Fruit fly (Drosophila melanogaster) whole organism, embryonic: ENCODE data around the gene CG3149.

ENCODE experiments used
- Blimp-1 ChIP-seq: fragments of 200-800 bp; sonication (Bioruptor generic); optimal IDR thresholded peaks from 3 replicates; lab custom pipeline; 2018; ENCODE audit warnings: missing biosample characterization, missing genetic modification characterization, mild to moderate bottlenecking, moderate library complexity, missing genetic modification reagents
- BtbVII ChIP-seq: fragments of 200-800 bp; sonication (Bioruptor generic); optimal IDR thresholded peaks from 3 replicates; lab custom pipeline; 2017; ENCODE audit warnings: missing biosample characterization, mild to moderate bottlenecking, missing genetic modification characterization
- C15 ChIP-seq: fragments of 200-800 bp; sonication (Bioruptor generic); IDR thresholded peaks from 3 replicates; pipeline ENCODE4 v1.3.6; 2022; ENCODE audit warnings: missing biosample characterization, missing genetic modification characterization
- CG1024 ChIP-seq: fragments of 200-800 bp; sonication (Bioruptor generic); IDR thresholded peaks from 2 replicates; pipeline ENCODE4 v1.3.6; 2022; ENCODE audit warnings: missing biosample characterization, missing genetic modification characterization
- CG10366 ChIP-seq: fragments of 200-800 bp; sonication (Bioruptor generic); IDR thresholded peaks from 2 replicates; pipeline ENCODE4 v1.3.6; 2022; ENCODE audit warnings: missing biosample characterization, missing genetic modification characterization
- CG10654 ChIP-seq: fragments of 200-800 bp; sonication (Bioruptor generic); optimal IDR thresholded peaks from 2 replicates; lab custom pipeline; 2016; ENCODE audit warnings: missing biosample characterization, missing genetic modification characterization
- CG10959 ChIP-seq: fragments of 200-800 bp; sonication (Bioruptor generic); IDR thresholded peaks from 2 replicates; pipeline ENCODE4 v1.3.6; 2022; ENCODE audit warnings: missing biosample characterization, missing genetic modification characterization
- CG11398 ChIP-seq: fragments of 200-800 bp; sonication (Bioruptor generic); optimal IDR thresholded peaks from 2 replicates; lab custom pipeline; 2016; ENCODE audit warnings: missing biosample characterization, missing genetic modification characterization
- CG11695 ChIP-seq: fragments of 200-800 bp; sonication (Bioruptor generic); IDR thresholded peaks from 3 replicates; pipeline ENCODE4 v1.3.6; 2022; ENCODE audit warnings: missing biosample characterization, missing genetic modification characterization
- CG13123 ChIP-seq: fragments of 200-800 bp; sonication (Bioruptor generic); optimal IDR thresholded peaks from 2 replicates; lab custom pipeline; 2016; ENCODE audit warnings: missing biosample characterization, missing genetic modification characterization
- CG14667 ChIP-seq: fragments of 200-800 bp; sonication (Bioruptor generic); IDR thresholded peaks from 2 replicates; pipeline ENCODE4 v1.3.6; 2022; ENCODE audit warnings: missing biosample characterization, missing genetic modification characterization
- CG14965 ChIP-seq: fragments of 200-800 bp; sonication (Bioruptor generic); optimal IDR thresholded peaks from 2 replicates; lab custom pipeline; 2016; ENCODE audit warnings: missing biosample characterization, missing genetic modification characterization, borderline replicate concordance
- CG1529 ChIP-seq: fragments of 200-800 bp; sonication (Bioruptor generic); optimal IDR thresholded peaks from 3 replicates; lab custom pipeline; 2018; ENCODE audit warnings: missing biosample characterization, missing genetic modification characterization
- CG15514 ChIP-seq: fragments of 200-800 bp; sonication (Bioruptor generic); optimal IDR thresholded peaks from 3 replicates; lab custom pipeline; 2017; ENCODE audit warnings: missing biosample characterization, missing genetic modification characterization, mild to moderate bottlenecking, moderate library complexity, missing genetic modification reagents
- CG15696 ChIP-seq: fragments of 200-800 bp; sonication (Bioruptor generic); optimal IDR thresholded peaks from 2 replicates; lab custom pipeline; 2019; ENCODE audit warnings: missing biosample characterization, mild to moderate bottlenecking, missing genetic modification characterization, moderate library complexity
- CG17186 ChIP-seq: fragments of 200-800 bp; sonication (Bioruptor generic); optimal IDR thresholded peaks from 3 replicates; lab custom pipeline; 2017; ENCODE audit warnings: missing biosample characterization, missing genetic modification reagents, missing genetic modification characterization
- CG2120 ChIP-seq: fragments of 200-800 bp; sonication (Bioruptor generic); optimal IDR thresholded peaks from 3 replicates; lab custom pipeline; 2016; ENCODE audit warnings: missing biosample characterization, missing genetic modification characterization
- CG2129 ChIP-seq: fragments of 200-800 bp; sonication (Bioruptor generic); IDR thresholded peaks from 2 replicates; pipeline ENCODE4 v1.3.6; 2022; ENCODE audit warnings: missing biosample characterization, missing genetic modification characterization; ENCODE audit not compliant: partially characterized antibody
- CG31224 ChIP-seq: fragments of 200-800 bp; sonication (Bioruptor generic); IDR thresholded peaks from 2 replicates; pipeline ENCODE4 v1.3.6; 2022; ENCODE audit warnings: missing biosample characterization, missing genetic modification characterization
- CG3995 ChIP-seq: fragments of 200-800 bp; sonication (Bioruptor generic); optimal IDR thresholded peaks from 3 replicates; lab custom pipeline; 2016; ENCODE audit warnings: missing biosample characterization, missing genetic modification characterization
- CG4282 ChIP-seq: fragments of 200-800 bp; sonication (Bioruptor generic); optimal IDR thresholded peaks from 2 replicates; lab custom pipeline; 2016; ENCODE audit warnings: missing biosample characterization, missing genetic modification characterization
- CG6689 ChIP-seq: fragments of 200-800 bp; sonication (Bioruptor generic); IDR thresholded peaks from 2 replicates; pipeline ENCODE4 v1.3.6; 2022; ENCODE audit warnings: missing biosample characterization, missing genetic modification characterization
- CG7839 ChIP-seq: fragments of 200-800 bp; sonication (Bioruptor generic); optimal IDR thresholded peaks from 3 replicates; lab custom pipeline; 2018; ENCODE audit warnings: missing biosample characterization, mild to moderate bottlenecking, missing genetic modification characterization, moderate library complexity
- Dref ChIP-seq: fragments of 200-800 bp; sonication (Bioruptor generic); IDR thresholded peaks from 2 replicates; pipeline ENCODE4 v1.3.6; 2022; ENCODE audit warnings: missing biosample characterization, missing genetic modification characterization
- E2f1 ChIP-seq: fragments of 200-800 bp; sonication (Bioruptor generic); IDR thresholded peaks from 2 replicates; pipeline ENCODE4 v1.3.6; 2022; ENCODE audit warnings: missing biosample characterization, missing genetic modification characterization
- E2f2 ChIP-seq: fragments of 200-800 bp; sonication (Bioruptor generic); IDR thresholded peaks from 2 replicates; pipeline ENCODE4 v1.3.6; 2022; ENCODE audit warnings: missing biosample characterization, missing genetic modification characterization
- Elba2 ChIP-seq: fragments of 200-800 bp; sonication (Bioruptor generic); optimal IDR thresholded peaks from 3 replicates; lab custom pipeline; 2016; ENCODE audit warnings: missing biosample characterization, missing genetic modification characterization
- Hand ChIP-seq: fragments of 200-800 bp; sonication (Bioruptor generic); optimal IDR thresholded peaks from 2 replicates; lab custom pipeline; 2017; ENCODE audit warnings: mild to moderate bottlenecking, missing biosample characterization, missing genetic modification reagents, missing genetic modification characterization
- Hr78 ChIP-seq, 2 experiments: fragments of 200-800 bp in 1 of 2; fragments of >200 bp in 1 of 2; sonication (Bioruptor generic) in 1 of 2; optimal IDR thresholded peaks; 2 replicates each; lab custom pipeline; 2017 to 2019; ENCODE audit warnings: missing biosample characterization in 2 of 2, missing genetic modification characterization in 2 of 2, mild to moderate bottlenecking in 1 of 2, moderate library complexity in 1 of 2
- Lpt ChIP-seq: fragments of >200 bp; optimal IDR thresholded peaks from 2 replicates; lab custom pipeline; 2018; ENCODE audit warnings: missing biosample characterization, missing genetic modification characterization
- Nf-YB ChIP-seq: fragments of 200-800 bp; sonication (Bioruptor generic); optimal IDR thresholded peaks from 3 replicates; lab custom pipeline; 2019; ENCODE audit warnings: missing biosample characterization, mild to moderate bottlenecking, missing genetic modification characterization, moderate library complexity
- ac ChIP-seq: fragments of 200-800 bp; sonication (Bioruptor generic); optimal IDR thresholded peaks from 3 replicates; lab custom pipeline; 2017; ENCODE audit warnings: missing biosample characterization, mild to moderate bottlenecking, missing genetic modification characterization
- ash1 ChIP-seq: fragments of 200-800 bp; sonication (Bioruptor generic); optimal IDR thresholded peaks from 2 replicates; lab custom pipeline; 2018; ENCODE audit warnings: missing biosample characterization, mild to moderate bottlenecking, missing genetic modification characterization
- ems ChIP-seq: fragments of 200-800 bp; sonication (Bioruptor generic); optimal IDR thresholded peaks from 3 replicates; lab custom pipeline; 2016; ENCODE audit warnings: missing biosample characterization, missing genetic modification characterization
- gce ChIP-seq: fragments of 200-800 bp; sonication (Bioruptor generic); IDR thresholded peaks from 3 replicates; pipeline ENCODE4 v1.3.6; 2022; ENCODE audit warnings: missing biosample characterization, missing genetic modification characterization
- grau ChIP-seq: fragments of 200-800 bp; optimal IDR thresholded peaks from 3 replicates; lab custom pipeline; 2019; ENCODE audit warnings: missing biosample characterization, mild to moderate bottlenecking, missing genetic modification characterization, moderate library complexity
- jumu ChIP-seq: fragments of 200-800 bp; sonication (Bioruptor generic); optimal IDR thresholded peaks from 3 replicates; lab custom pipeline; 2016; ENCODE audit warnings: missing biosample characterization, missing genetic modification characterization
- kay ChIP-seq: fragments of 200-800 bp; sonication (Bioruptor generic); optimal IDR thresholded peaks from 2 replicates; lab custom pipeline; 2016; ENCODE audit warnings: missing biosample characterization, missing genetic modification characterization
- klu ChIP-seq: fragments of 200-800 bp; sonication (Bioruptor generic); IDR thresholded peaks from 2 replicates; pipeline ENCODE4 v1.3.6; 2022; ENCODE audit warnings: missing biosample characterization, missing genetic modification characterization
- kni ChIP-seq: fragments of 200-800 bp; sonication (Bioruptor generic); optimal IDR thresholded peaks from 3 replicates; lab custom pipeline; 2017; ENCODE audit warnings: mild to moderate bottlenecking, missing biosample characterization, missing genetic modification reagents, missing genetic modification characterization
- nerfin-1 ChIP-seq: fragments of 200-800 bp; sonication (Bioruptor generic); optimal IDR thresholded peaks from 3 replicates; lab custom pipeline; 2019; ENCODE audit warnings: missing biosample characterization, mild to moderate bottlenecking, missing genetic modification characterization, moderate library complexity
- pan ChIP-seq, 4 experiments: fragments of >200 bp in 3 of 4; fragments of 200-800 bp in 1 of 4; sonication (Bioruptor generic) in 1 of 4; optimal IDR thresholded peaks in 3 of 4; IDR thresholded peaks in 1 of 4; 2 replicates each; pipeline versions ENCODE4 v1.3.6 to Lab custom; 2017 to 2022; ENCODE audit warnings: missing biosample characterization in 2 of 4, missing genetic modification characterization in 2 of 4, mixed read lengths in 1 of 4
- pfk ChIP-seq: fragments of 200-800 bp; sonication (Bioruptor generic); optimal IDR thresholded peaks from 2 replicates; lab custom pipeline; 2018; ENCODE audit warnings: missing biosample characterization, mild to moderate bottlenecking, missing genetic modification characterization, moderate library complexity
- phol ChIP-seq: fragments of 200-800 bp; sonication (Bioruptor generic); optimal IDR thresholded peaks from 3 replicates; lab custom pipeline; 2018; ENCODE audit warnings: missing biosample characterization, mild to moderate bottlenecking, missing genetic modification characterization, moderate library complexity
- ranshi ChIP-seq: fragments of 200-800 bp; sonication (Bioruptor generic); IDR thresholded peaks from 2 replicates; pipeline ENCODE4 v1.3.6; 2022; ENCODE audit warnings: missing biosample characterization, missing genetic modification characterization
- sob ChIP-seq: fragments of 200-800 bp; sonication (Bioruptor generic); IDR thresholded peaks from 2 replicates; pipeline ENCODE4 v1.3.6; 2022; ENCODE audit warnings: missing biosample characterization, missing genetic modification characterization
- stc ChIP-seq: fragments of 200-800 bp; sonication (Bioruptor generic); IDR thresholded peaks from 2 replicates; pipeline ENCODE4 v1.3.6; 2022; ENCODE audit warnings: missing biosample characterization, missing genetic modification characterization
- vnd ChIP-seq: fragments of 200-800 bp; sonication (Bioruptor generic); IDR thresholded peaks from 3 replicates; pipeline ENCODE4 v1.3.6; 2022; ENCODE audit warnings: missing biosample characterization, missing genetic modification characterization; ENCODE audit not compliant: partially characterized antibody
- wdn ChIP-seq: fragments of 200-800 bp; sonication (Bioruptor generic); IDR thresholded peaks from 2 replicates; pipeline ENCODE4 v1.3.6; 2022; ENCODE audit warnings: missing biosample characterization, missing genetic modification characterization
- wor ChIP-seq: fragments of 200-800 bp; sonication (Bioruptor generic); IDR thresholded peaks from 2 replicates; pipeline ENCODE4 v1.3.6; 2022; ENCODE audit warnings: missing biosample characterization, missing genetic modification characterization

Gene CG3149

dm6 chrX:5648437-5648959 lies 46.5 kb downstream of the CG3149 start, which contains the start of gene OtopLa (continued):
- TF ChIP-seq CG10959 (GFP tag; lab: Robert Waterston, UW) (peak; percentile 80), CG2129 (GFP tag; lab: Robert Waterston, UW) (no peak), pfk (GFP tag; lab: Kevin White, UChicago) (no peak), Hr78 (GFP tag; optimal IDR thresholded peaks at IDR 0.05; lab: Kevin White, UChicago) (no peak), CG7839 (tag; lab: Kevin White, UChicago) (peak; percentile 89), CG14667 (GFP tag; lab: Robert Waterston, UW) (peak; percentile 85), jumu (GFP tag; lab: Kevin White, UChicago) (peak; percentile 80), CG10654 (peak; percentile 73), wdn (GFP tag; lab: Robert Waterston, UW) (peak; percentile 60; the same call in 1 of the 2 replicates), ash1 (no peak), CG15514 (GFP tag; lab: Kevin White, UChicago) (peak; percentile 65), vnd (GFP tag; lab: Robert Waterston, UW) (no peak), Blimp-1 (GFP tag; lab: Kevin White, UChicago) (peak; percentile 85), E2f1 (GFP tag; lab: Robert Waterston, UW) (peak; percentile 77), phol (tag; lab: Kevin White, UChicago) (peak; percentile 87), CG3995 (GFP tag; lab: Kevin White, UChicago) (no peak), kay (peak; percentile 74), Hand (peak; percentile 66), CG11398 (GFP tag; lab: Kevin White, UChicago) (peak; percentile 45), CG2120 (GFP tag; lab: Kevin White, UChicago) (peak; percentile 77), ac (GFP tag; lab: Kevin White, UChicago) (peak; percentile 15), CG13123 (GFP tag; lab: Kevin White, UChicago) (peak; percentile 40), ems (GFP tag; lab: Kevin White, UChicago) (peak; percentile 68), stc (peak; percentile 85), CG1529 (GFP tag; lab: Kevin White, UChicago) (peak; percentile 78), CG14965 (GFP tag; lab: Kevin White, UChicago) (peak; percentile 45), BtbVII (GFP tag; lab: Kevin White, UChicago) (peak; percentile 72), grau (peak; percentile 77), Nf-YB (peak; percentile 56), CG1024 (GFP tag; lab: Robert Waterston, UW) (peak; percentile 80), C15 (GFP tag; lab: Robert Waterston, UW) (no peak), kni (GFP tag; lab: Kevin White, UChicago) (no peak), CG15696 (tag; lab: Kevin White, UChicago) (peak; percentile 53), pan (optimal IDR thresholded peaks at IDR 0.05; lab: Kevin White, UChicago) (no peak), pan (GFP tag; optimal IDR thresholded peaks at IDR 0.05 in 1 of 2, IDR thresholded peaks at IDR 0.05 in 1 of 2) (peak in 1 of 2 experiments; percentile 87), Lpt (GFP tag; lab: Kevin White, UChicago) (no peak), CG4282 (no peak), nerfin-1 (tag; lab: Kevin White, UChicago) (peak; percentile 74), Elba2 (no peak), CG6689 (GFP tag; lab: Robert Waterston, UW) (peak; percentile 89), klu (GFP tag; lab: Robert Waterston, UW) (peak; percentile 65), CG10366 (GFP tag; lab: Robert Waterston, UW) (peak; percentile 87), gce (GFP tag; lab: Robert Waterston, UW) (peak; percentile 64; the same call in 2 of the 3 replicates), ranshi (peak; percentile 85), CG17186 (GFP tag; lab: Kevin White, UChicago) (peak; percentile 24), CG11695 (GFP tag; lab: Robert Waterston, UW) (peak; percentile 79), sob (peak; percentile 87), wor (GFP tag; lab: Robert Waterston, UW) (peak; percentile 78), CG31224 (GFP tag; lab: Robert Waterston, UW) (peak; percentile 58; the same call in 1 of the 2 replicates), Dref (GFP tag; lab: Robert Waterston, UW) (no peak), E2f2 (GFP tag; lab: Robert Waterston, UW) (peak; percentile 46; the same call in 1 of the 2 replicates)
